Fruit fly (Drosophila melanogaster) whole organism, embryonic: ENCODE data around the gene CalpB.

ENCODE experiments used
- Bdp1 ChIP-seq: fragments of 200-800 bp; sonication (Bioruptor generic); optimal IDR thresholded peaks from 3 replicates; lab custom pipeline; 2016; ENCODE audit warnings: missing biosample characterization, missing genetic modification characterization
- CG10321 ChIP-seq: fragments of 200-800 bp; sonication (Bioruptor generic); IDR thresholded peaks from 2 replicates; pipeline ENCODE4 v1.3.6; 2022; ENCODE audit warnings: missing biosample characterization, missing genetic modification characterization
- CG10979 ChIP-seq: fragments of 200-800 bp; sonication (Bioruptor generic); optimal IDR thresholded peaks from 2 replicates; lab custom pipeline; 2018; ENCODE audit warnings: missing biosample characterization, mild to moderate bottlenecking, missing genetic modification characterization, moderate library complexity
- CG11093 ChIP-seq: fragments of 200-800 bp; sonication (Bioruptor generic); IDR thresholded peaks from 3 replicates; pipeline ENCODE4 v1.3.6; 2022; ENCODE audit warnings: missing biosample characterization, missing genetic modification characterization
- CG11456 ChIP-seq: fragments of 200-800 bp; sonication (Bioruptor generic); IDR thresholded peaks from 3 replicates; pipeline ENCODE4 v1.3.6; 2022; ENCODE audit warnings: missing biosample characterization, missing genetic modification characterization
- CG11560 ChIP-seq: fragments of 200-800 bp; sonication (Bioruptor generic); IDR thresholded peaks from 3 replicates; pipeline ENCODE4 v1.3.6; 2022; ENCODE audit warnings: missing biosample characterization, missing genetic modification characterization
- CG12391 ChIP-seq: fragments of 200-800 bp; sonication (Bioruptor generic); optimal IDR thresholded peaks from 3 replicates; lab custom pipeline; 2018; ENCODE audit warnings: missing biosample characterization, mild to moderate bottlenecking, missing genetic modification characterization, moderate library complexity
- CG12744 ChIP-seq: fragments of 200-800 bp; sonication (Bioruptor generic); optimal IDR thresholded peaks from 2 replicates; lab custom pipeline; 2016; ENCODE audit warnings: missing biosample characterization, missing genetic modification characterization
- CG14441 ChIP-seq: fragments of 200-800 bp; sonication (Bioruptor generic); IDR thresholded peaks from 2 replicates; pipeline ENCODE4 v1.3.6; 2022; ENCODE audit warnings: missing biosample characterization, missing genetic modification characterization
- CG14860 ChIP-seq: fragments of 200-800 bp; sonication (Bioruptor generic); IDR thresholded peaks from 3 replicates; pipeline ENCODE4 v1.3.6; 2022; ENCODE audit warnings: missing biosample characterization, missing genetic modification characterization; ENCODE audit not compliant: partially characterized antibody
- CG15073 ChIP-seq: fragments of 200-800 bp; sonication (Bioruptor generic); optimal IDR thresholded peaks from 2 replicates; lab custom pipeline; 2016; ENCODE audit warnings: missing biosample characterization, missing genetic modification characterization
- CG17912 ChIP-seq: fragments of 200-800 bp; sonication (Bioruptor generic); optimal IDR thresholded peaks from 2 replicates; lab custom pipeline; 2018; ENCODE audit warnings: missing biosample characterization, mild to moderate bottlenecking, missing genetic modification characterization
- CG18619 ChIP-seq: fragments of 200-800 bp; sonication (Bioruptor generic); optimal IDR thresholded peaks from 3 replicates; lab custom pipeline; 2017; ENCODE audit warnings: missing biosample characterization, mild to moderate bottlenecking, missing genetic modification characterization
- CG2120 ChIP-seq: fragments of 200-800 bp; sonication (Bioruptor generic); optimal IDR thresholded peaks from 3 replicates; lab custom pipeline; 2016; ENCODE audit warnings: missing biosample characterization, missing genetic modification characterization
- CG2875 ChIP-seq: fragments of 200-800 bp; sonication (Bioruptor generic); optimal IDR thresholded peaks from 2 replicates; lab custom pipeline; 2017; ENCODE audit warnings: missing biosample characterization, mild to moderate bottlenecking, missing genetic modification characterization, missing genetic modification reagents
- CG30020 ChIP-seq: fragments of 200-800 bp; optimal IDR thresholded peaks from 2 replicates; lab custom pipeline; 2019; ENCODE audit warnings: missing biosample characterization, mild to moderate bottlenecking, missing genetic modification characterization, moderate library complexity
- CG31441 ChIP-seq: fragments of 200-800 bp; sonication (Bioruptor generic); IDR thresholded peaks from 2 replicates; pipeline ENCODE4 v1.3.6; 2022; ENCODE audit warnings: missing biosample characterization, missing genetic modification characterization
- CG3281 ChIP-seq: fragments of 200-800 bp; sonication (Bioruptor generic); optimal IDR thresholded peaks from 3 replicates; lab custom pipeline; 2017; ENCODE audit warnings: missing biosample characterization, mild to moderate bottlenecking, missing genetic modification characterization
- CG33557 ChIP-seq: fragments of 200-800 bp; sonication (Bioruptor generic); optimal IDR thresholded peaks from 2 replicates; lab custom pipeline; 2019; ENCODE audit warnings: missing biosample characterization, mild to moderate bottlenecking, missing genetic modification characterization, moderate library complexity
- CG34422 ChIP-seq: fragments of 200-800 bp; sonication (Bioruptor generic); IDR thresholded peaks from 3 replicates; pipeline ENCODE4 v1.3.6; 2022; ENCODE audit warnings: missing biosample characterization, missing genetic modification characterization
- CG3995 ChIP-seq: fragments of 200-800 bp; sonication (Bioruptor generic); optimal IDR thresholded peaks from 3 replicates; lab custom pipeline; 2016; ENCODE audit warnings: missing biosample characterization, missing genetic modification characterization
- CG4707 ChIP-seq: fragments of 200-800 bp; sonication (Bioruptor generic); optimal IDR thresholded peaks from 2 replicates; lab custom pipeline; 2018; ENCODE audit warnings: missing biosample characterization, mild to moderate bottlenecking, missing genetic modification characterization, moderate library complexity
- CG6683 ChIP-seq: fragments of 200-800 bp; sonication (Bioruptor generic); optimal IDR thresholded peaks from 2 replicates; lab custom pipeline; 2017; ENCODE audit warnings: missing biosample characterization, mild to moderate bottlenecking, missing genetic modification characterization, missing genetic modification reagents
- CG7372 ChIP-seq: fragments of 200-800 bp; sonication (Bioruptor generic); IDR thresholded peaks from 2 replicates; pipeline ENCODE4 v1.3.6; 2022; ENCODE audit warnings: missing biosample characterization, missing genetic modification characterization
- CG8944 ChIP-seq: fragments of 200-800 bp; sonication (Bioruptor generic); optimal IDR thresholded peaks from 3 replicates; lab custom pipeline; 2016; ENCODE audit warnings: missing biosample characterization, missing genetic modification characterization
- CG9817 ChIP-seq: fragments of 200-800 bp; sonication (Bioruptor generic); optimal IDR thresholded peaks from 2 replicates; lab custom pipeline; 2018; ENCODE audit warnings: missing biosample characterization, mild to moderate bottlenecking, missing genetic modification characterization, moderate library complexity
- Dip2 ChIP-seq: fragments of 200-800 bp; sonication (Bioruptor generic); IDR thresholded peaks from 2 replicates; pipeline ENCODE4 v1.3.6; 2022; ENCODE audit warnings: missing biosample characterization, missing genetic modification characterization
- Ets65A ChIP-seq: fragments of 200-800 bp; sonication (Bioruptor generic); peaks from one replicate; lab custom pipeline; 2016; ENCODE audit warnings: missing biosample characterization, missing genetic modification characterization
- Gug ChIP-seq: fragments of 200-800 bp; sonication (Bioruptor generic); IDR thresholded peaks from 4 replicates; pipeline ENCODE4 v1.3.6; 2022; ENCODE audit warnings: missing biosample characterization, missing genetic modification characterization
- H2.0 ChIP-seq: fragments of 200-800 bp; sonication (Bioruptor generic); IDR thresholded peaks from 2 replicates; pipeline ENCODE4 v1.3.6; 2022; ENCODE audit warnings: missing biosample characterization, missing genetic modification characterization
- Myb ChIP-seq: fragments of 200-800 bp; sonication (Bioruptor generic); optimal IDR thresholded peaks from 2 replicates; lab custom pipeline; 2016; ENCODE audit warnings: missing biosample characterization, missing genetic modification characterization
- NC2α ChIP-seq: fragments of 200-800 bp; sonication (Bioruptor generic); optimal IDR thresholded peaks from 2 replicates; lab custom pipeline; 2016; ENCODE audit warnings: missing biosample characterization, missing genetic modification characterization
- Ptx1 ChIP-seq: fragments of 200-800 bp; sonication (Bioruptor generic); IDR thresholded peaks from 2 replicates; pipeline ENCODE4 v1.3.6; 2022; ENCODE audit warnings: missing biosample characterization, missing genetic modification characterization
- Ssrp ChIP-seq: fragments of 200-800 bp; sonication (Bioruptor generic); optimal IDR thresholded peaks from 2 replicates; lab custom pipeline; 2018; ENCODE audit warnings: missing biosample characterization, mild to moderate bottlenecking, missing genetic modification characterization, moderate library complexity
- TFAM ChIP-seq: fragments of 200-800 bp; sonication (Bioruptor generic); optimal IDR thresholded peaks from 2 replicates; lab custom pipeline; 2017; ENCODE audit warnings: missing biosample characterization, missing genetic modification characterization, inconsistent platforms
- ato ChIP-seq: fragments of 200-800 bp; sonication (Bioruptor generic); IDR thresholded peaks from 2 replicates; pipeline ENCODE4 v1.3.6; 2022; ENCODE audit warnings: missing biosample characterization, missing genetic modification characterization; ENCODE audit not compliant: partially characterized antibody
- caup ChIP-seq: fragments of 200-800 bp; sonication (Bioruptor generic); optimal IDR thresholded peaks from 3 replicates; lab custom pipeline; 2017; ENCODE audit warnings: missing biosample characterization, mild to moderate bottlenecking, missing genetic modification characterization, moderate library complexity; ENCODE audit not compliant: severe bottlenecking
- cg ChIP-seq: fragments of 200-800 bp; sonication (Bioruptor generic); optimal IDR thresholded peaks from 3 replicates; lab custom pipeline; 2019; ENCODE audit warnings: missing biosample characterization, mild to moderate bottlenecking, missing genetic modification characterization, moderate library complexity
- cwo ChIP-seq: fragments of 200-800 bp; sonication (Bioruptor generic); optimal IDR thresholded peaks from 3 replicates; lab custom pipeline; 2017; ENCODE audit warnings: missing biosample characterization, missing genetic modification characterization, mild to moderate bottlenecking, moderate library complexity, missing genetic modification reagents
- eyg ChIP-seq: fragments of 200-800 bp; sonication (Bioruptor generic); optimal IDR thresholded peaks from 3 replicates; lab custom pipeline; 2016; ENCODE audit warnings: missing biosample characterization, missing genetic modification characterization
- luna ChIP-seq: fragments of 200-800 bp; sonication (Bioruptor generic); optimal IDR thresholded peaks from 2 replicates; lab custom pipeline; 2016; ENCODE audit warnings: missing biosample characterization, missing genetic modification characterization
- maf-S ChIP-seq: fragments of 200-800 bp; sonication (Bioruptor generic); optimal IDR thresholded peaks from 2 replicates; lab custom pipeline; 2016; ENCODE audit warnings: missing biosample characterization, missing genetic modification characterization
- mirr ChIP-seq: fragments of 200-800 bp; sonication (Bioruptor generic); optimal IDR thresholded peaks from 3 replicates; lab custom pipeline; 2018; ENCODE audit warnings: missing biosample characterization, mild to moderate bottlenecking, missing genetic modification characterization
- pnt ChIP-seq: fragments of 200-800 bp; sonication (Bioruptor generic); optimal IDR thresholded peaks from 3 replicates; lab custom pipeline; 2016; ENCODE audit warnings: missing biosample characterization, missing genetic modification characterization
- repo ChIP-seq: fragments of 200-800 bp; sonication (Bioruptor generic); optimal IDR thresholded peaks from 2 replicates; lab custom pipeline; 2016; ENCODE audit warnings: missing biosample characterization, missing genetic modification characterization
- sim ChIP-seq: fragments of 200-800 bp; sonication (Bioruptor generic); IDR thresholded peaks from 2 replicates; pipeline ENCODE4 v1.3.6; 2022; ENCODE audit warnings: missing biosample characterization, missing genetic modification characterization
- sna ChIP-seq: fragments of 200-800 bp; sonication (Bioruptor generic); IDR thresholded peaks from 2 replicates; pipeline ENCODE4 v1.3.6; 2022; ENCODE audit warnings: missing biosample characterization, missing genetic modification characterization; ENCODE audit not compliant: partially characterized antibody
- so ChIP-seq: fragments of 200-800 bp; sonication (Bioruptor generic); IDR thresholded peaks from 3 replicates; pipeline ENCODE4 v1.3.6; 2022; ENCODE audit warnings: missing biosample characterization, missing genetic modification characterization
- sob ChIP-seq: fragments of 200-800 bp; sonication (Bioruptor generic); IDR thresholded peaks from 2 replicates; pipeline ENCODE4 v1.3.6; 2022; ENCODE audit warnings: missing biosample characterization, missing genetic modification characterization
- tio ChIP-seq: fragments of 200-800 bp; sonication (Bioruptor generic); optimal IDR thresholded peaks from 2 replicates; lab custom pipeline; 2017; ENCODE audit warnings: missing biosample characterization, missing genetic modification characterization, inconsistent platforms
- zen ChIP-seq: fragments of 200-800 bp; sonication (Bioruptor generic); optimal IDR thresholded peaks from 3 replicates; lab custom pipeline; 2018; ENCODE audit warnings: missing biosample characterization, mild to moderate bottlenecking, missing genetic modification characterization, moderate library complexity
- zf30C ChIP-seq: fragments of 200-800 bp; sonication (Bioruptor generic); optimal IDR thresholded peaks from 3 replicates; lab custom pipeline; 2018; ENCODE audit warnings: missing biosample characterization, mild to moderate bottlenecking, missing genetic modification characterization

CalpB gene

DNA sequence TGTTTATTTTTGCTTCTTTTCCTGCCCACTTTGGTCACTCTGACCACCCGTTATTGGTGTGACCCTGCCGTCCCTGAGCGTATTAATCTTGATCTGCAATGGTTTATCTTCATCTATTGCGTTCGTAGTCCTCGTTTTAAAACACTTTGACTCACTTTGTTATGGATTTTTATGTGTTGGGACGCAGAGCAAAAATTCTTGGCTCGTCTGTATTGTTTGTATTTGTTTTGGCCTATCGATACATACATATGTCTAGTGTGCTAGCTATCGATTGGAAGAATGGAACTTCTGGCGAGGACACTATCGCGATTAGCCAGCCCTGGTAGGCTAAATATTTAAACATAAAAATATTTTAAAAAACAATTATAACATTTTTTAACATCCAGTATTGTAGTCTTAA is 28.9 kb upstream of the CalpB start, which contains the start of gene CG10809 (continued):
- TF ChIP-seq CG18619 = no peak
- TF ChIP-seq CG3995 (GFP tag; lab: Kevin White, UChicago) = peak; percentile 43
- no peak for TF ChIP-seq CG6683 (GFP tag; lab: Kevin White, UChicago)
- no peak for TF ChIP-seq maf-S
- TF ChIP-seq CG12391 (tag; lab: Kevin White, UChicago) = peak; percentile 67
- TF ChIP-seq CG8944 (GFP tag; lab: Kevin White, UChicago) = no peak
- TF ChIP-seq CG2875 (GFP tag; lab: Kevin White, UChicago) = no peak
- TF ChIP-seq luna (GFP tag; lab: Kevin White, UChicago) = no peak
- no peak for TF ChIP-seq cwo (GFP tag; lab: Kevin White, UChicago)
- TF ChIP-seq CG11560 (tag; lab: Robert Waterston, UW) = no peak; the same call in 2 of the 3 replicates
- TF ChIP-seq sna (GFP tag; lab: Robert Waterston, UW) = peak; percentile 88
- TF ChIP-seq TFAM (GFP tag; lab: Kevin White, UChicago) = no peak
- no peak for TF ChIP-seq mirr
- no peak for TF ChIP-seq Dip2 (GFP tag; lab: Robert Waterston, UW)
- TF ChIP-seq CG11093 (GFP tag; lab: Robert Waterston, UW) = no peak
- no peak for TF ChIP-seq CG10321
- TF ChIP-seq CG3281 (GFP tag; lab: Kevin White, UChicago) = peak; percentile 24
- TF ChIP-seq CG34422 = no peak
- no peak for TF ChIP-seq CG11456 (GFP tag; lab: Robert Waterston, UW)
- TF ChIP-seq CG14441 (GFP tag; lab: Robert Waterston, UW) = no peak
- no peak for TF ChIP-seq CG17912
- no peak for TF ChIP-seq NC2α
- peak; percentile 18; the same call in 1 of the 4 replicates for TF ChIP-seq Gug (GFP tag; lab: Robert Waterston, UW)
- TF ChIP-seq CG30020 = peak; percentile 80
- peak; percentile 24 for TF ChIP-seq CG10979 (tag; lab: Kevin White, UChicago)
- no peak for TF ChIP-seq so (GFP tag; lab: Robert Waterston, UW)
- no peak for TF ChIP-seq H2.0 (GFP tag; lab: Robert Waterston, UW)
- peak; percentile 88 for TF ChIP-seq CG14860 (GFP tag; lab: Robert Waterston, UW)
- TF ChIP-seq CG12744 = no peak
- no peak for TF ChIP-seq CG4707 (GFP tag; lab: Kevin White, UChicago)
- no peak for TF ChIP-seq sim (GFP tag; lab: Robert Waterston, UW)
- TF ChIP-seq CG15073 (GFP tag; lab: Kevin White, UChicago) = no peak
- peak; percentile 55 for TF ChIP-seq CG2120
- TF ChIP-seq eyg = no peak
- no peak for TF ChIP-seq CG7372 (GFP tag; lab: Robert Waterston, UW)
- TF ChIP-seq Ssrp (tag; lab: Kevin White, UChicago) = no peak
- no peak for TF ChIP-seq pnt (GFP tag; lab: Kevin White, UChicago)
- TF ChIP-seq zen (tag; lab: Kevin White, UChicago) = peak; percentile 49
- no peak for TF ChIP-seq Bdp1 (GFP tag; lab: Kevin White, UChicago)
- peak; percentile 17 for TF ChIP-seq CG33557 (GFP tag; lab: Kevin White, UChicago)
- peak; percentile 77 for TF ChIP-seq ato (GFP tag; lab: Robert Waterston, UW)
- TF ChIP-seq caup (GFP tag; lab: Kevin White, UChicago) = peak; percentile 27
- no peak for TF ChIP-seq tio (GFP tag; lab: Kevin White, UChicago)
- peak; percentile 37 for TF ChIP-seq cg (GFP tag; lab: Kevin White, UChicago)
- peak; percentile 91 for TF ChIP-seq Ets65A (GFP tag; lab: Kevin White, UChicago)
- peak; percentile 39; the same call in 1 of the 2 replicates for TF ChIP-seq sob (GFP tag; lab: Robert Waterston, UW)
- no peak for TF ChIP-seq CG9817 (tag; lab: Kevin White, UChicago)
- no peak for TF ChIP-seq repo (GFP tag; lab: Kevin White, UChicago)
- TF ChIP-seq CG31441 (GFP tag; lab: Robert Waterston, UW) = 0 out of 2 replicates have a peak, but pooled peaks have one; percentile 13
- TF ChIP-seq zf30C (GFP tag; lab: Kevin White, UChicago) = no peak
- TF ChIP-seq Ptx1 (GFP tag; lab: Robert Waterston, UW) = peak; percentile 11; the same call in 1 of the 2 replicates
- TF ChIP-seq Myb (GFP tag; lab: Kevin White, UChicago) = peak; percentile 49
